Worm (Caenorhabditis elegans): ENCODE data around the gene VZK822L.2.
A peak's percentile ranks its signal among the peaks of the same experiment; 100 is the strongest.

The VZK822L.2 gene

ce11 chrIV:11911723-11912122 is at the start of gene VZK822L.2:
TSS of gene VZK822L.2 (plus strand) at chrIV:11912023.
- TF ChIP-seq ceh-83 (GFP tag; optimal IDR thresholded peaks at IDR 0.05) = no peak
- no peak for TF ChIP-seq ces-1 (GFP tag; optimal IDR thresholded peaks at IDR 0.05)
- no peak for TF ChIP-seq snpc-4 (tag; optimal IDR thresholded peaks at IDR 0.05)
- TF ChIP-seq elt-1 (tag; optimal IDR thresholded peaks at IDR 0.05; ENCODE audit: borderline replicate concordance, insufficient read depth) = no peak
- TF ChIP-seq lsy-2 (tag; optimal IDR thresholded peaks at IDR 0.05) = no peak
- no peak for TF ChIP-seq unc-39 (tag; optimal IDR thresholded peaks at IDR 0.05)
- no peak for TF ChIP-seq blmp-1 (tag; optimal IDR thresholded peaks at IDR 0.05)
- TF ChIP-seq elt-3 (tag; optimal IDR thresholded peaks at IDR 0.05) = no peak
- no peak for TF ChIP-seq unc-120 (tag; optimal IDR thresholded peaks at IDR 0.05; ENCODE audit: poor library complexity, severe bottlenecking)
- TF ChIP-seq zip-8 (tag; optimal IDR thresholded peaks at IDR 0.05) = no peak
- no peak for TF ChIP-seq bed-3 (GFP tag; optimal IDR thresholded peaks at IDR 0.05)
- no peak for TF ChIP-seq ceh-43 (GFP tag; optimal IDR thresholded peaks at IDR 0.05)
- TF ChIP-seq lin-13 (tag; optimal IDR thresholded peaks at IDR 0.05) = no peak
- no peak for TF ChIP-seq pha-4 (tag; optimal IDR thresholded peaks at IDR 0.05)
- TF ChIP-seq ceh-39 (tag; optimal IDR thresholded peaks at IDR 0.05) = no peak

ce11 chrIV:11863428-11863827 is 48.4 kb upstream of the VZK822L.2 start:
- TF ChIP-seq nhr-12 (tag; optimal IDR thresholded peaks at IDR 0.05) (no peak), mab-5 (tag; optimal IDR thresholded peaks at IDR 0.05) (no peak)

DNA sequence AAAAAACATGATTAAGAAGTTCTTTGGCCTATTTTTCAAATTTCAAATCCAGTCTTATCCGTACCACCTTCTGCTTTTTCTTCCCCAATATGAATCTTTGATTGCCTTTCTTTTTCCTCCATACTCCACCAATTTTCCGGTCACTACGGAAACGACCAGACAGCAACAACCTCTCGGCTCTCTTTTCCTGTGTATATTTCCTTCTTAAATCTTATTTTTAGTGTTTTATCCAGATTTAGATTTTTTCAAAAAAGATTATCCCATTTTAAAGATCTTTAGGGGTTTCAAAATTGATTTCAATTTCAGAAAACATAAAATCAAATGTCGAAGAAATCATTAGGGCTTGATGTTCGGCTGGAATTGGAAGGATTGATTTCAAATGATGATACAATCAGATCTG is 47.6 kb upstream of the VZK822L.2 start, which contains the start of gene trpa-1:
Gene trpa-1 (plus strand): TSS at position 301 of the 400 bp plus-strand sequence.
- TF ChIP-seq M03D4.4 (tag; optimal IDR thresholded peaks at IDR 0.05) (no peak), nhr-2 (tag; optimal IDR thresholded peaks at IDR 0.05) (no peak), ham-2 (GFP tag; optimal IDR thresholded peaks at IDR 0.05) (no peak), zip-8 (tag; optimal IDR thresholded peaks at IDR 0.05) (no peak), elt-3 (tag; optimal IDR thresholded peaks at IDR 0.05) (no peak), mep-1 (tag; optimal IDR thresholded peaks at IDR 0.05) (no peak), nhr-28 (tag; optimal IDR thresholded peaks at IDR 0.05) (no peak), bed-3 (GFP tag; optimal IDR thresholded peaks at IDR 0.05) (no peak), nhr-12 (tag; optimal IDR thresholded peaks at IDR 0.05) (no peak), ces-1 (GFP tag; optimal IDR thresholded peaks at IDR 0.05) (no peak), snpc-4 (tag; optimal IDR thresholded peaks at IDR 0.05) (no peak), lsy-2 (tag; optimal IDR thresholded peaks at IDR 0.05) (no peak), flh-1 (GFP tag; optimal IDR thresholded peaks at IDR 0.05) (no peak), lin-13 (tag; optimal IDR thresholded peaks at IDR 0.05) (no peak), mab-5 (tag; optimal IDR thresholded peaks at IDR 0.05) (no peak)

DNA sequence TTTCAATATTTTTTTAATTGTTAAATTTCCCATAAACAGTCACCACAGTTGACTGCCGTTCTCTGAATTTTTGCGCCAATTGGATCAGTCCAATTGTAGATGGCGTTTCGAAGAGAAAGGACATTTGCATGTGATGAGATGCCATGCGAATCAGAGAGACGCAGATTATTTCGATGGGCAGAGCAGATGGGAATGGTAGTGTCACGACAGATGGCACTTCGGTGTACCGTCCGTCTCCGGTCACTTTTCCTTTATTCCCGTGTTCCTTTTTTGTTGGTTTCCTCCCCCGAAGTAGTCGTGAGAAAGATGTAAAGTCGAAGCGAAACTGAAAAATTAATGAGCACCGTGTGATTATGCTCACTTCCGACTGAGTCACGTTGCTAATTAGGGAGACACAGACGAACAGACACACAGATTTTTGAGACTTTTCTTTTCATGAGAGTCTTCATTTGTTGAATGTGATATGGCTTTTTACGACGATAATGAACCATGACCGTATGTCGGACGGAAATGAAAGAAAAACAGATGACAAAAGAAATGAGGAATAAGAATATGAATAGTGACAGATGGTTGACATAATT is 44.1 kb upstream of the VZK822L.2 start:
- TF ChIP-seq sem-2 (GFP tag; optimal IDR thresholded peaks at IDR 0.05) (no peak), nhr-2 (tag; optimal IDR thresholded peaks at IDR 0.05) (peak; percentile 95), hlh-1 (tag; optimal IDR thresholded peaks at IDR 0.05) (no peak), cnd-1 (tag; optimal IDR thresholded peaks at IDR 0.05) (peak; percentile 92), ztf-11 (tag; optimal IDR thresholded peaks at IDR 0.05) (no peak), nhr-76 (tag; optimal IDR thresholded peaks at IDR 0.05) (no peak), ham-2 (GFP tag; optimal IDR thresholded peaks at IDR 0.05) (no peak), tbx-8 (GFP tag; optimal IDR thresholded peaks at IDR 0.05) (no peak), ces-1 (GFP tag; optimal IDR thresholded peaks at IDR 0.05) (peak; percentile 49), sptf-1 (tag; optimal IDR thresholded peaks at IDR 0.05) (peak; percentile 29), bed-3 (GFP tag; optimal IDR thresholded peaks at IDR 0.05) (no peak), mep-1 (tag; optimal IDR thresholded peaks at IDR 0.05) (peak; percentile 12), lsy-2 (tag; optimal IDR thresholded peaks at IDR 0.05) (no peak), ceh-83 (GFP tag; optimal IDR thresholded peaks at IDR 0.05) (no peak), lin-13 (tag; optimal IDR thresholded peaks at IDR 0.05) (no peak), lin-32 (GFP tag; optimal IDR thresholded peaks at IDR 0.05) (peak; percentile 96), drap-1 (GFP tag; optimal IDR thresholded peaks at IDR 0.05) (no peak), mls-2 (tag; optimal IDR thresholded peaks at IDR 0.05) (peak; percentile 7), flh-1 (GFP tag; optimal IDR thresholded peaks at IDR 0.05) (no peak), pha-4 (tag; optimal IDR thresholded peaks at IDR 0.05) (no peak), nhr-12 (tag; optimal IDR thresholded peaks at IDR 0.05) (no peak), nhr-28 (tag; optimal IDR thresholded peaks at IDR 0.05) (no peak)
